Fruit fly (Drosophila melanogaster) whole organism, embryonic: ENCODE measurements around the gene CG31904.

Experiments used
- Abd-B ChIP-seq: fragments of 200-800 bp; sonication (Bioruptor generic); optimal IDR thresholded peaks from 2 replicates; lab custom pipeline; 2018; ENCODE audit warnings: missing biosample characterization, mild to moderate bottlenecking, missing genetic modification characterization, moderate library complexity
- Ada2b ChIP-seq: fragments of 200-800 bp; sonication (Bioruptor generic); IDR thresholded peaks from 2 replicates; pipeline ENCODE4 v1.3.6; 2022; ENCODE audit warnings: missing biosample characterization, missing genetic modification characterization
- Blimp-1 ChIP-seq: fragments of 200-800 bp; sonication (Bioruptor generic); optimal IDR thresholded peaks from 3 replicates; lab custom pipeline; 2018; ENCODE audit warnings: missing biosample characterization, missing genetic modification characterization, mild to moderate bottlenecking, moderate library complexity, missing genetic modification reagents
- BtbVII ChIP-seq: fragments of 200-800 bp; sonication (Bioruptor generic); optimal IDR thresholded peaks from 3 replicates; lab custom pipeline; 2017; ENCODE audit warnings: missing biosample characterization, mild to moderate bottlenecking, missing genetic modification characterization
- CG11247 ChIP-seq: fragments of 200-800 bp; sonication (Bioruptor generic); IDR thresholded peaks from 2 replicates; pipeline ENCODE4 v1.3.6; 2022; ENCODE audit warnings: missing biosample characterization, missing genetic modification characterization
- CG11456 ChIP-seq: fragments of 200-800 bp; sonication (Bioruptor generic); IDR thresholded peaks from 3 replicates; pipeline ENCODE4 v1.3.6; 2022; ENCODE audit warnings: missing biosample characterization, missing genetic modification characterization
- CG11504 ChIP-seq: fragments of 200-800 bp; sonication (Bioruptor generic); optimal IDR thresholded peaks from 3 replicates; lab custom pipeline; 2019; ENCODE audit warnings: missing biosample characterization, mild to moderate bottlenecking, missing genetic modification characterization, moderate library complexity
- CG12769 ChIP-seq: fragments of 200-800 bp; sonication (Bioruptor generic); optimal IDR thresholded peaks from 2 replicates; lab custom pipeline; 2019; ENCODE audit warnings: missing biosample characterization, mild to moderate bottlenecking, missing genetic modification characterization, moderate library complexity
- CG15011 ChIP-seq: fragments of 200-800 bp; sonication (Bioruptor generic); optimal IDR thresholded peaks from 3 replicates; lab custom pipeline; 2018; ENCODE audit warnings: missing biosample characterization, mild to moderate bottlenecking, missing genetic modification characterization
- CG17802 ChIP-seq: fragments of 200-800 bp; sonication (Bioruptor generic); optimal IDR thresholded peaks from 2 replicates; lab custom pipeline; 2018; ENCODE audit warnings: missing biosample characterization, mild to moderate bottlenecking, missing genetic modification characterization, moderate library complexity
- CG2202 ChIP-seq: fragments of 200-800 bp; sonication (Bioruptor generic); optimal IDR thresholded peaks from 2 replicates; lab custom pipeline; 2018; ENCODE audit warnings: missing biosample characterization, mild to moderate bottlenecking, missing genetic modification characterization
- CG6175 ChIP-seq: fragments of 200-800 bp; sonication (Bioruptor generic); IDR thresholded peaks from 3 replicates; pipeline ENCODE4 v1.3.6; 2022; ENCODE audit warnings: missing biosample characterization, missing genetic modification characterization
- CG7839 ChIP-seq: fragments of 200-800 bp; sonication (Bioruptor generic); optimal IDR thresholded peaks from 3 replicates; lab custom pipeline; 2018; ENCODE audit warnings: missing biosample characterization, mild to moderate bottlenecking, missing genetic modification characterization, moderate library complexity
- CG7987 ChIP-seq: fragments of 200-800 bp; sonication (Bioruptor generic); optimal IDR thresholded peaks from 2 replicates; lab custom pipeline; 2018; ENCODE audit warnings: missing biosample characterization, mild to moderate bottlenecking, missing genetic modification characterization, moderate library complexity
- CG8089 ChIP-seq: fragments of 200-800 bp; sonication (Bioruptor generic); optimal IDR thresholded peaks from 3 replicates; lab custom pipeline; 2016; ENCODE audit warnings: missing biosample characterization, missing genetic modification characterization
- CG9932 ChIP-seq: fragments of 200-800 bp; sonication (Bioruptor generic); IDR thresholded peaks from 2 replicates; pipeline ENCODE4 v1.3.6; 2022; ENCODE audit warnings: missing biosample characterization, missing genetic modification characterization
- Dref ChIP-seq: fragments of 200-800 bp; sonication (Bioruptor generic); IDR thresholded peaks from 2 replicates; pipeline ENCODE4 v1.3.6; 2022; ENCODE audit warnings: missing biosample characterization, missing genetic modification characterization
- E2f1 ChIP-seq: fragments of 200-800 bp; sonication (Bioruptor generic); IDR thresholded peaks from 2 replicates; pipeline ENCODE4 v1.3.6; 2022; ENCODE audit warnings: missing biosample characterization, missing genetic modification characterization
- HmgZ ChIP-seq: fragments of 200-800 bp; sonication (Bioruptor generic); optimal IDR thresholded peaks from 2 replicates; lab custom pipeline; 2018; ENCODE audit warnings: missing biosample characterization, mild to moderate bottlenecking, missing genetic modification characterization
- Jarid2 ChIP-seq: fragments of 200-800 bp; sonication (Bioruptor generic); optimal IDR thresholded peaks from 3 replicates; lab custom pipeline; 2017; ENCODE audit warnings: mild to moderate bottlenecking, missing biosample characterization, missing genetic modification reagents, missing genetic modification characterization
- Max ChIP-seq: fragments of 200-800 bp; sonication (Bioruptor generic); optimal IDR thresholded peaks from 2 replicates; lab custom pipeline; 2016; ENCODE audit warnings: missing biosample characterization, mild to moderate bottlenecking, missing genetic modification characterization
- Meics ChIP-seq: fragments of 200-800 bp; sonication (Bioruptor generic); optimal IDR thresholded peaks from 2 replicates; lab custom pipeline; 2017; ENCODE audit warnings: missing biosample characterization, mild to moderate bottlenecking, missing genetic modification characterization
- NC2α ChIP-seq: fragments of 200-800 bp; sonication (Bioruptor generic); optimal IDR thresholded peaks from 2 replicates; lab custom pipeline; 2016; ENCODE audit warnings: missing biosample characterization, missing genetic modification characterization
- Nf-YC ChIP-seq: fragments of 200-800 bp; optimal IDR thresholded peaks from 3 replicates; lab custom pipeline; 2019; ENCODE audit warnings: missing biosample characterization, mild to moderate bottlenecking, missing genetic modification characterization, moderate library complexity
- Sry-β ChIP-seq: fragments of 200-800 bp; sonication (Bioruptor generic); optimal IDR thresholded peaks from 2 replicates; lab custom pipeline; 2018; ENCODE audit warnings: missing biosample characterization, mild to moderate bottlenecking, missing genetic modification characterization, moderate library complexity
- ab ChIP-seq: fragments of 200-800 bp; sonication (Bioruptor generic); optimal IDR thresholded peaks from 2 replicates; lab custom pipeline; 2016; ENCODE audit warnings: missing biosample characterization, missing genetic modification characterization
- crol ChIP-seq: fragments of 200-800 bp; sonication (Bioruptor generic); IDR thresholded peaks from 2 replicates; pipeline ENCODE4 v1.3.6; 2022; ENCODE audit warnings: missing biosample characterization, missing genetic modification characterization
- fu2 ChIP-seq: fragments of 200-800 bp; sonication (Bioruptor generic); optimal IDR thresholded peaks from 2 replicates; lab custom pipeline; 2016; ENCODE audit warnings: missing biosample characterization, missing genetic modification characterization
- kah ChIP-seq: fragments of 200-800 bp; sonication (Bioruptor generic); optimal IDR thresholded peaks from 2 replicates; lab custom pipeline; 2018; ENCODE audit warnings: missing biosample characterization, mild to moderate bottlenecking, missing genetic modification characterization
- lmd ChIP-seq: fragments of 200-800 bp; sonication (Bioruptor generic); IDR thresholded peaks from 2 replicates; pipeline ENCODE4 v1.3.6; 2022; ENCODE audit warnings: missing biosample characterization, missing genetic modification characterization
- luna ChIP-seq: fragments of 200-800 bp; sonication (Bioruptor generic); optimal IDR thresholded peaks from 2 replicates; lab custom pipeline; 2016; ENCODE audit warnings: missing biosample characterization, missing genetic modification characterization
- nmo ChIP-seq: fragments of 200-800 bp; sonication (Bioruptor generic); optimal IDR thresholded peaks from 2 replicates; lab custom pipeline; 2018; ENCODE audit warnings: missing biosample characterization, mild to moderate bottlenecking, missing genetic modification characterization, moderate library complexity
- nom ChIP-seq: fragments of 200-800 bp; sonication (Bioruptor generic); optimal IDR thresholded peaks from 2 replicates; lab custom pipeline; 2017; ENCODE audit warnings: missing biosample characterization, missing genetic modification characterization, mild to moderate bottlenecking, moderate library complexity, missing genetic modification reagents
- oc ChIP-seq: fragments of 200-800 bp; sonication (Bioruptor generic); optimal IDR thresholded peaks from 2 replicates; lab custom pipeline; 2018; ENCODE audit warnings: missing biosample characterization, mild to moderate bottlenecking, missing genetic modification characterization, moderate library complexity
- pan ChIP-seq, 4 experiments: fragments of >200 bp in 3 of 4; fragments of 200-800 bp in 1 of 4; sonication (Bioruptor generic) in 1 of 4; optimal IDR thresholded peaks in 3 of 4; IDR thresholded peaks in 1 of 4; 2 replicates each; pipeline versions ENCODE4 v1.3.6 to Lab custom; 2017 to 2022; ENCODE audit warnings: missing biosample characterization in 2 of 4, missing genetic modification characterization in 2 of 4, mixed read lengths in 1 of 4
- sens ChIP-seq: fragments of 200-800 bp; sonication (Bioruptor generic); peaks from one replicate; lab custom pipeline; 2016; ENCODE audit warnings: missing biosample characterization, missing genetic modification characterization
- sisA ChIP-seq: fragments of 200-800 bp; sonication (Bioruptor generic); IDR thresholded peaks from 2 replicates; pipeline ENCODE4 v1.3.6; 2022; ENCODE audit warnings: missing biosample characterization, missing genetic modification characterization
- slou ChIP-seq: fragments of 200-800 bp; sonication (Bioruptor generic); optimal IDR thresholded peaks from 3 replicates; lab custom pipeline; 2016; ENCODE audit warnings: missing biosample characterization, missing genetic modification characterization
- tin ChIP-seq: fragments of 200-800 bp; sonication (Bioruptor generic); optimal IDR thresholded peaks from 3 replicates; lab custom pipeline; 2016; ENCODE audit warnings: missing biosample characterization, missing genetic modification characterization
- toy ChIP-seq: fragments of 200-800 bp; sonication (Bioruptor generic); IDR thresholded peaks from 2 replicates; pipeline ENCODE4 v1.3.6; 2022; ENCODE audit warnings: missing biosample characterization, missing genetic modification characterization
- twi ChIP-seq: fragments of 200-800 bp; optimal IDR thresholded peaks from 2 replicates; lab custom pipeline; 2019; ENCODE audit warnings: missing biosample characterization, mild to moderate bottlenecking, missing genetic modification characterization, moderate library complexity
- zfh1 ChIP-seq: fragments of 200-800 bp; sonication (Bioruptor generic); IDR thresholded peaks from 3 replicates; pipeline ENCODE4 v1.3.6; 2022; ENCODE audit warnings: missing biosample characterization, missing genetic modification characterization

CG31904 gene

dm6 chr2L:7750631-7751161 is 12.1 kb upstream of the CG31904 start:
- TF ChIP-seq luna (GFP tag; lab: Kevin White, UChicago) (no peak), Jarid2 (no peak), fu2 (GFP tag; lab: Kevin White, UChicago) (no peak), crol (GFP tag; lab: Robert Waterston, UW) (0 out of 2 replicates have a peak, but pooled peaks have one; percentile 23), zfh1 (GFP tag; lab: Robert Waterston, UW) (no peak), CG11247 (GFP tag; lab: Robert Waterston, UW) (0 out of 2 replicates have a peak, but pooled peaks have one; percentile 16), CG2202 (tag; lab: Kevin White, UChicago) (no peak), CG6175 (peak; percentile 35; the same call in 1 of the 3 replicates), CG11456 (GFP tag; lab: Robert Waterston, UW) (0 out of 3 replicates have a peak, but pooled peaks have one; percentile 6), CG11504 (tag; lab: Kevin White, UChicago) (no peak), CG8089 (GFP tag; lab: Kevin White, UChicago) (no peak), pan (optimal IDR thresholded peaks at IDR 0.05; lab: Kevin White, UChicago) (no peak), pan (GFP tag; optimal IDR thresholded peaks at IDR 0.05 in 1 of 2, IDR thresholded peaks at IDR 0.05 in 1 of 2) (no peak), Max (GFP tag; lab: Kevin White, UChicago) (no peak), Meics (GFP tag; lab: Kevin White, UChicago) (no peak), Abd-B (GFP tag; lab: Kevin White, UChicago) (no peak), ab (no peak), kah (no peak), sens (GFP tag; lab: Kevin White, UChicago) (no peak), BtbVII (GFP tag; lab: Kevin White, UChicago) (no peak), CG15011 (GFP tag; lab: Kevin White, UChicago) (no peak), oc (tag; lab: Kevin White, UChicago) (no peak)

dm6 chr2L:7746975-7747374 is 8.4 kb upstream of the CG31904 start, which contains the start of gene ATPsynGL:
Gene ATPsynGL, plus strand, starts transcription at chr2L:7747275.
- no peak for TF ChIP-seq CG9932 (GFP tag; lab: Robert Waterston, UW)
- TF ChIP-seq slou, result no peak
- TF ChIP-seq NC2α, result no peak
- TF ChIP-seq Ada2b (GFP tag; lab: Robert Waterston, UW), result no peak
- TF ChIP-seq E2f1, result no peak
- TF ChIP-seq nom (GFP tag; lab: Kevin White, UChicago), result no peak
- no peak for TF ChIP-seq HmgZ (tag; lab: Kevin White, UChicago)
- no peak for TF ChIP-seq Nf-YC (tag; lab: Kevin White, UChicago)
- TF ChIP-seq tin, result no peak
- no peak for TF ChIP-seq CG7987 (GFP tag; lab: Kevin White, UChicago)
- TF ChIP-seq Sry-β (GFP tag; lab: Kevin White, UChicago), result no peak
- TF ChIP-seq, all 482 proteins: peak for 0

dm6 chr2L:7744739-7745138 is 6.1 kb upstream of the CG31904 start, which contains the start of gene CG7214:
Gene CG7214, minus strand, starts transcription at chr2L:7744839.
- TF ChIP-seq CG7839 (tag; lab: Kevin White, UChicago) (no peak), sisA (GFP tag; lab: Robert Waterston, UW) (no peak), lmd (GFP tag; lab: Robert Waterston, UW) (0 out of 2 replicates have a peak, but pooled peaks have one; percentile 9), CG17802 (tag; lab: Kevin White, UChicago) (no peak), Dref (0 out of 2 replicates have a peak, but pooled peaks have one; percentile 25), toy (GFP tag; lab: Robert Waterston, UW) (no peak), Abd-B (GFP tag; lab: Kevin White, UChicago) (no peak), twi (tag; lab: Kevin White, UChicago) (no peak), CG12769 (tag; lab: Kevin White, UChicago) (no peak), Blimp-1 (no peak), nmo (GFP tag; lab: Kevin White, UChicago) (no peak)
- TF ChIP-seq, all 482 proteins: peak for 2
